Worm (Caenorhabditis elegans) whole organism, early embryonic: Measurements from ENCODE around the gene clec-227.

ENCODE experiments used
- B0310.2 ChIP-seq: sonication (generic microtip); optimal IDR thresholded peaks from 2 replicates; lab custom pipeline; 2016; ENCODE audit warnings: mild to moderate bottlenecking, missing genetic modification characterization, missing compliant biosample characterization
- F13C5.2 ChIP-seq: sonication (generic microtip); optimal IDR thresholded peaks from 2 replicates; lab custom pipeline; 2017; ENCODE audit warnings: mild to moderate bottlenecking, missing genetic modification characterization, inconsistent platforms, missing compliant biosample characterization
- aly-1 ChIP-seq: sonication (generic microtip); optimal IDR thresholded peaks from 2 replicates; lab custom pipeline; 2016; ENCODE audit warnings: missing genetic modification characterization, missing compliant biosample characterization
- ama-1 ChIP-seq: fragments of 150-350 bp; optimal IDR thresholded peaks from 2 replicates; lab custom pipeline; 2014
- ceh-13 ChIP-seq: fragments of 200-800 bp; sonication (Bioruptor generic); optimal IDR thresholded peaks from 2 replicates; lab custom pipeline; 2018; ENCODE audit warnings: mild to moderate bottlenecking, missing genetic modification characterization, missing compliant biosample characterization
- ceh-36 ChIP-seq: sonication (generic microtip); optimal IDR thresholded peaks from 2 replicates; lab custom pipeline; 2016; ENCODE audit warnings: missing genetic modification characterization, inconsistent platforms, missing compliant biosample characterization
- ets-7 ChIP-seq: sonication (generic microtip); optimal IDR thresholded peaks from 2 replicates; lab custom pipeline; 2016; ENCODE audit warnings: missing genotype, missing genetic modification characterization, missing compliant biosample characterization
- flt-1 ChIP-seq: fragments of 200-800 bp; sonication (Bioruptor generic); IDR thresholded peaks from 2 replicates; pipeline ENCODE4 v1.3.6; 2022; ENCODE audit warnings: missing genetic modification characterization, missing compliant biosample characterization
- hmbx-1 ChIP-seq: sonication (generic microtip); optimal IDR thresholded peaks from 2 replicates; lab custom pipeline; 2016; ENCODE audit warnings: mild to moderate bottlenecking, missing genetic modification characterization, missing compliant biosample characterization
- hmg-4 ChIP-seq: fragments of 200-800 bp; sonication (Bioruptor generic); optimal IDR thresholded peaks from 2 replicates; lab custom pipeline; 2018; ENCODE audit warnings: mild to moderate bottlenecking, missing genetic modification characterization, missing compliant biosample characterization
- hnd-1 ChIP-seq: sonication (generic microtip); optimal IDR thresholded peaks from 2 replicates; lab custom pipeline; 2016; ENCODE audit warnings: missing genetic modification characterization, missing compliant biosample characterization
- pes-1 ChIP-seq: fragments of 200-800 bp; sonication (Bioruptor generic); IDR thresholded peaks from 2 replicates; pipeline ENCODE4 v1.3.6; 2022; ENCODE audit warnings: missing genetic modification reagents, missing genetic modification characterization, missing compliant biosample characterization
- scrt-1 ChIP-seq: fragments of 200-800 bp; sonication (Bioruptor generic); IDR thresholded peaks from 2 replicates; pipeline ENCODE4 v1.3.6; 2022; ENCODE audit warnings: missing genetic modification characterization, missing compliant biosample characterization
- sea-1 ChIP-seq: fragments of 200-800 bp; sonication (Bioruptor generic); conservative IDR thresholded peaks from 2 replicates; pipeline ENCODE4 v1.3.6; 2022; ENCODE audit warnings: missing genetic modification characterization, missing compliant biosample characterization
- tbx-11 ChIP-seq: fragments of 200-800 bp; sonication (Bioruptor generic); IDR thresholded peaks from 2 replicates; pipeline ENCODE4 v1.3.6; 2022; ENCODE audit warnings: missing genetic modification characterization, missing compliant biosample characterization
- tbx-37 ChIP-seq: fragments of 200-800 bp; sonication (Bioruptor generic); conservative IDR thresholded peaks from 2 replicates; pipeline ENCODE4 v1.3.6; 2022; ENCODE audit warnings: missing genetic modification reagents, missing genetic modification characterization, missing compliant biosample characterization
- tra-4 ChIP-seq: sonication (generic microtip); optimal IDR thresholded peaks from 2 replicates; lab custom pipeline; 2017; ENCODE audit warnings: missing genetic modification characterization, missing compliant biosample characterization

Gene clec-227

DNA sequence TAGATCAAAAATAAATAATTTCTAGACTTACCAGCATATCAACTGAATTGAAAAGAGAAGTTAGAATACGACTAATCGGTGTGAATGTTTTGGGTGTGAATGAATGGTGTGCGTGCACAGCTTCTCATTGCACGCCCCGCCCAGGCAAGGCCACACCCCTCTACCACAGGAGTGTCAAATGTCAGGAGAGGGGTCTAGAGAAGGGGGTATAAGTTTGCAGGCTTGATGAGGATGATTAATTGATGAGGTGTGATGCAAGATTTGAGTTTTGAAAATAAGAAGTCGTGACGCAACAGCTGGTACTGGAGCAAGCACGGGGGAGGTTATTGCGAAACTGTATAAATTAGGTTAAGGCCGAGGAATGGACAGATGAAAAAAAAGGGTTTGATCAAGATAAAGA lies 40.1 kb upstream of the clec-227 start, which contains the start of gene egl-1:
Gene egl-1 (minus strand): TSS at position 101 of the 400 bp plus-strand sequence.
- TF ChIP-seq sea-1 (GFP tag; lab: Robert Waterston, UW) (no peak), tra-4 (tag; lab: Kevin White, UChicago) (no peak)

DNA sequence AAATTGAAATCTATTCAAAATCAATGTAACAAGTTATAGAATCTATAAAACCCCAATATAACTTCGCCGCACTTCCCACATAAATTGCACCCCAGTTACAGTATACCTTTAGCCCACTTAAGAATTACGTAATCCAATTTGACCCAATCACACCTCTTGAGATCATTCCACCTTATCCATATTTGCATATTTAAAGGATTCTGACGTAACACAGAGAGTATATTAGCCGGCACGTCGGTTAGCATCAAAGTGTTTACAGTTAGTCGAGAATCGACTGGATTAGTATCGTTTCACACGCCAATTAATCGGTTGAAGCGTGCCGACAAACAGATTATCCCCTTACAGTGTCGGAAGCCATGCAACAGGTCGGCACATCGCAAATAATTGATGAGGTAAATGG lies 38.7 kb upstream of the clec-227 start:
- TF ChIP-seq hnd-1 (tag; lab: Kevin White, UChicago), result no peak
- peak; percentile 71 for TF ChIP-seq ceh-36 (tag; lab: Kevin White, UChicago)

DNA sequence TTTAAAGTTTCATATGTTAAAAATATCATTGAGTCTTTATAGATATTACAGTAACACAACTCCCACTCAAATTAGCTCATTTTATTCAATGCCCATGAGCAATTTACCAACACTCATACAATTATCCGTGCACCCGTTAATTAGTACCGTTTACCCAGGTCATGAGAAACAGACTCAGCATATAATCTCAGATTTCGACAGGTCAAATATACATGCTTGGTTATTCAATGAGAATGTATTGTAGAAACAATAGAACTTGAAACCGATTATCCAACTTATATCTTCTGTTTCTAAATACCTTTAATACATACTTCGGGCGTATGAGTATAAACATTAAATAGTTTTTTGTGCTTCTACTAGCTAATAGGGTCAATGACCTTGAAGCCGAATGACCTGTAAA lies 36.1 kb upstream of the clec-227 start:
- TF ChIP-seq pes-1 (GFP tag; lab: Robert Waterston, UW), result no peak
- TF ChIP-seq ceh-13, result no peak
- no peak for TF ChIP-seq F13C5.2
- no peak for TF ChIP-seq ceh-36 (tag; lab: Kevin White, UChicago)
- TF ChIP-seq hnd-1 (tag; lab: Kevin White, UChicago), result no peak
- no peak for TF ChIP-seq tbx-37 (GFP tag; lab: Robert Waterston, UW)
- TF ChIP-seq flt-1, result no peak
- TF ChIP-seq hmg-4 (GFP tag; lab: Kevin White, UChicago), result no peak
- no peak for TF ChIP-seq B0310.2 (tag; lab: Kevin White, UChicago)
- TF ChIP-seq ama-1 (lab: Kevin White, UChicago), result no peak
- TF ChIP-seq tra-4 (tag; lab: Kevin White, UChicago), result no peak
- no peak for TF ChIP-seq scrt-1
- no peak for TF ChIP-seq ets-7 (tag; lab: Kevin White, UChicago)
- TF ChIP-seq hmbx-1 (tag; lab: Kevin White, UChicago), result no peak
- TF ChIP-seq sea-1 (GFP tag; lab: Robert Waterston, UW), result no peak
- TF ChIP-seq tbx-11 (GFP tag; lab: Robert Waterston, UW), result no peak
- no peak for TF ChIP-seq aly-1

- TF ChIP-seq ceh-13 (no peak), sea-1 (GFP tag; lab: Robert Waterston, UW) (no peak)
Measured at ce11 chrV:14437355-14437754, 35.0 kb upstream of the clec-227 start.

- TF ChIP-seq tbx-11 (GFP tag; lab: Robert Waterston, UW) (no peak), ets-7 (tag; lab: Kevin White, UChicago) (no peak), pes-1 (GFP tag; lab: Robert Waterston, UW) (no peak), tbx-37 (GFP tag; lab: Robert Waterston, UW) (no peak), ceh-13 (no peak), sea-1 (GFP tag; lab: Robert Waterston, UW) (no peak), F13C5.2 (no peak), hmbx-1 (tag; lab: Kevin White, UChicago) (no peak), tra-4 (tag; lab: Kevin White, UChicago) (no peak), scrt-1 (no peak)
Measured at ce11 chrV:14438099-14438739, 34.1 kb upstream of the clec-227 start.

ce11 chrV:14439236-14439635 lies 33.1 kb upstream of the clec-227 start:
- TF ChIP-seq tra-4 (tag; lab: Kevin White, UChicago) (no peak), pes-1 (GFP tag; lab: Robert Waterston, UW) (no peak), hmbx-1 (tag; lab: Kevin White, UChicago) (no peak), aly-1 (no peak), scrt-1 (no peak), tbx-37 (GFP tag; lab: Robert Waterston, UW) (no peak), sea-1 (GFP tag; lab: Robert Waterston, UW) (no peak), ceh-13 (no peak), hnd-1 (tag; lab: Kevin White, UChicago) (no peak), tbx-11 (GFP tag; lab: Robert Waterston, UW) (no peak), flt-1 (no peak), hmg-4 (GFP tag; lab: Kevin White, UChicago) (no peak), ama-1 (lab: Kevin White, UChicago) (no peak), ets-7 (tag; lab: Kevin White, UChicago) (no peak), B0310.2 (tag; lab: Kevin White, UChicago) (no peak)

DNA sequence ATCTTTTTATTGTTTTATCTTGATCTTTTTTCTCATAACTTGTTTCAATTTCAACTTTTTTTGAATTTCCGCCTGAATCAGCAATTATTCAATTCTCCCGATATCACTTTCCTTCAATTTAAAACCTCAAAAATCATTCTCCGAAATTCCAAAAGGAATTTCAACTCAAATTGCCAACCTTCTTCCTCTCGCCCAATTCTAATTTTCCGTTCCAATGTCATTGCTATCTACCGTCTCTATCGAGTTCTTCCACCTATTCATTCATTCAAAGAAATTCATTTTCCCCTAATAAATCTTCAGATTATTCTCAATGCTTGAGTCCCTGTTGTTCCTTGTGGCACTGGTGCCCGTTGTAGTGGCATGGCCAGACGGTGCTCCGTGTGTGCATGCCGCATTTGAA lies 31.5 kb upstream of the clec-227 start, which contains the start of gene F23B12.4:
Gene F23B12.4 (plus strand): TSS at position 301 of the 400 bp plus-strand sequence.
- no peak for TF ChIP-seq hmbx-1 (tag; lab: Kevin White, UChicago)
- TF ChIP-seq tbx-11 (GFP tag; lab: Robert Waterston, UW), result no peak
- TF ChIP-seq scrt-1, result no peak
- no peak for TF ChIP-seq hmg-4 (GFP tag; lab: Kevin White, UChicago)
- no peak for TF ChIP-seq tbx-37 (GFP tag; lab: Robert Waterston, UW)
- TF ChIP-seq tra-4 (tag; lab: Kevin White, UChicago), result no peak
- no peak for TF ChIP-seq ceh-36 (tag; lab: Kevin White, UChicago)
- TF ChIP-seq pes-1 (GFP tag; lab: Robert Waterston, UW), result no peak
- no peak for TF ChIP-seq hnd-1 (tag; lab: Kevin White, UChicago)
- TF ChIP-seq sea-1 (GFP tag; lab: Robert Waterston, UW), result no peak
- TF ChIP-seq F13C5.2, result no peak
- TF ChIP-seq ets-7 (tag; lab: Kevin White, UChicago), result no peak
- no peak for TF ChIP-seq ama-1 (lab: Kevin White, UChicago)
- no peak for TF ChIP-seq ceh-13
- TF ChIP-seq B0310.2 (tag; lab: Kevin White, UChicago), result no peak
- no peak for TF ChIP-seq aly-1

DNA sequence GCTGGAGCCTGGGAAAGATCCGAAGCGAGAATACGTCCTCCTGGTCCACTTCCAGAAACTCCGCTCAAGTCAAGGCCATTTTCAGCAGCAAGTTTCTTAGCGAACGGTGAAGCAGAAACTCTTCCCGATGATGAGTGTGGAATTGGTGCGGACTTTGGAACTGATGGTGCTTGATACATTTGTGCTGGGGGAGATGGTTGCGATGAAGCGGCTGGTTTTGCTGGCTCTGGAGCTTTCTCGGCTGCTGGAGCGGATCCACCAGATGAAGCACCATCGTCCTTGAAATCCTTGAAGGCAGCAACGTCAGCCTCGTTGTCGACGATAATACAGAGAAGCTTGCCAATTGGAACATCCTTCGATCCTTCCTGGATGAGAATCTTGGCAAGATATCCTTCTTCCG lies 25.9 kb upstream of the clec-227 start:
- TF ChIP-seq F13C5.2 (no peak), hmbx-1 (tag; lab: Kevin White, UChicago) (no peak), flt-1 (no peak), hmg-4 (GFP tag; lab: Kevin White, UChicago) (no peak), aly-1 (no peak), ceh-13 (no peak), ama-1 (lab: Kevin White, UChicago) (no peak), scrt-1 (no peak), ets-7 (tag; lab: Kevin White, UChicago) (no peak), tra-4 (tag; lab: Kevin White, UChicago) (no peak), ceh-36 (tag; lab: Kevin White, UChicago) (no peak)
